Worm (Caenorhabditis elegans) whole organism, L4 larva: Measurements from ENCODE around the gene nxf-2.

ENCODE experiments used
- F10B5.3 ChIP-seq: sonication (generic microtip); optimal IDR thresholded peaks from 2 replicates; lab custom pipeline; 2016; ENCODE audit warnings: mild to moderate bottlenecking, missing genetic modification characterization, missing compliant biosample characterization
- F44E2.7 ChIP-seq: fragments of 200-800 bp; sonication (Bioruptor generic); IDR thresholded peaks from 2 replicates; pipeline ENCODE4 v2.1.2; 2022; ENCODE audit warnings: missing genetic modification characterization, missing compliant biosample characterization
- T26A8.4 ChIP-seq: fragments of 200-800 bp; sonication (Bioruptor generic); IDR thresholded peaks from 2 replicates; pipeline ENCODE4 v1.3.6; 2022; ENCODE audit warnings: missing genetic modification characterization, missing compliant biosample characterization
- Y105C5A.15 ChIP-seq: fragments of 200-800 bp; sonication (Bioruptor generic); IDR thresholded peaks from 2 replicates; pipeline ENCODE4 v1.3.6; 2022; ENCODE audit warnings: missing genetic modification characterization, missing compliant biosample characterization
- Y5F2A.4 ChIP-seq: fragments of 200-800 bp; sonication (Bioruptor generic); optimal IDR thresholded peaks from 2 replicates; lab custom pipeline; 2018; ENCODE audit warnings: mild to moderate bottlenecking, missing genetic modification characterization, missing compliant biosample characterization
- aha-1 ChIP-seq: fragments of 150-350 bp; peaks from one replicate; lab custom pipeline; 2014; ENCODE audit warnings: missing biosample characterization, missing genetic modification characterization
- ama-1 ChIP-seq: fragments of 150-350 bp; optimal IDR thresholded peaks from 2 replicates; lab custom pipeline; 2014; ENCODE audit warnings: inconsistent platforms, mixed read lengths
- arid-1 ChIP-seq: fragments of 200-800 bp; sonication (Bioruptor generic); conservative IDR thresholded peaks from 2 replicates; pipeline ENCODE4 v1.3.6; 2022; ENCODE audit warnings: missing genetic modification reagents, missing genetic modification characterization, missing compliant biosample characterization
- attf-4 ChIP-seq: sonication (generic microtip); optimal IDR thresholded peaks from 3 replicates; lab custom pipeline; 2017; ENCODE audit warnings: missing biosample characterization, missing genetic modification characterization
- ceh-20 ChIP-seq: fragments of 200-800 bp; sonication (Bioruptor generic); IDR thresholded peaks from 2 replicates; pipeline ENCODE4 v1.3.6; 2022; ENCODE audit warnings: missing genetic modification reagents, missing genetic modification characterization, missing compliant biosample characterization
- ceh-62 ChIP-seq: sonication (generic microtip); optimal IDR thresholded peaks from 2 replicates; lab custom pipeline; 2017; ENCODE audit warnings: missing biosample characterization, missing genetic modification characterization
- ceh-82 ChIP-seq: sonication (generic microtip); optimal IDR thresholded peaks from 2 replicates; lab custom pipeline; 2017; ENCODE audit warnings: missing biosample characterization, missing genetic modification characterization
- ctbp-1 ChIP-seq: fragments of 200-800 bp; sonication (Bioruptor generic); IDR thresholded peaks from 2 replicates; pipeline ENCODE4 v1.3.6; 2022; ENCODE audit warnings: missing genetic modification reagents, missing genetic modification characterization, missing compliant biosample characterization
- daf-12 ChIP-seq: fragments of 150-350 bp; optimal IDR thresholded peaks from 2 replicates; lab custom pipeline; 2014; ENCODE audit warnings: missing biosample characterization, missing genetic modification reagents, missing genetic modification characterization
- daf-16 ChIP-seq, 3 experiments: sonication (generic microtip); optimal IDR thresholded peaks; 2 replicates each; lab custom pipeline; 2016 to 2017; ENCODE audit warnings: missing genetic modification characterization in 3 of 3, missing genetic modification reagents in 3 of 3, mild to moderate bottlenecking in 2 of 3, missing compliant biosample characterization in 2 of 3, missing biosample characterization in 1 of 3, moderate library complexity in 1 of 3
- daf-8 ChIP-seq: fragments of 200-800 bp; sonication (Bioruptor generic); IDR thresholded peaks from 2 replicates; pipeline ENCODE4 v1.3.6; 2022; ENCODE audit warnings: missing genetic modification characterization, missing compliant biosample characterization
- dmd-6 ChIP-seq: fragments of 200-800 bp; sonication (Bioruptor generic); IDR thresholded peaks from 2 replicates; pipeline ENCODE4 v1.3.6; 2022; ENCODE audit warnings: missing genetic modification reagents, missing genetic modification characterization, missing compliant biosample characterization
- duxl-1 ChIP-seq: sonication (generic microtip); optimal IDR thresholded peaks from 2 replicates; lab custom pipeline; 2016; ENCODE audit warnings: mild to moderate bottlenecking, missing genetic modification characterization, moderate library complexity, missing compliant biosample characterization; ENCODE audit not compliant: poor library complexity
- dve-1 ChIP-seq: sonication (generic microtip); optimal IDR thresholded peaks from 2 replicates; lab custom pipeline; 2017; ENCODE audit warnings: antibody characterized with exemption, mild to moderate bottlenecking, missing genetic modification characterization, missing compliant biosample characterization; ENCODE audit not compliant: insufficient read depth
- egl-27 ChIP-seq: sonication (generic microtip); optimal IDR thresholded peaks from 3 replicates; lab custom pipeline; 2017; ENCODE audit warnings: missing biosample characterization, missing genetic modification reagents, missing genetic modification characterization
- egl-43 ChIP-seq: fragments of 200-800 bp; sonication (Bioruptor generic); IDR thresholded peaks from 2 replicates; pipeline ENCODE4 v1.3.6; 2022; ENCODE audit warnings: missing genetic modification reagents, missing genetic modification characterization, missing compliant biosample characterization
- hmg-1.1 ChIP-seq: fragments of 200-800 bp; sonication (Bioruptor generic); IDR thresholded peaks from 2 replicates; pipeline ENCODE4 v1.3.6; 2022; ENCODE audit warnings: missing genetic modification reagents, missing genetic modification characterization, missing compliant biosample characterization
- lin-1 ChIP-seq: fragments of 200-800 bp; sonication (Bioruptor generic); IDR thresholded peaks from 2 replicates; pipeline ENCODE4 v1.3.6; 2022; ENCODE audit warnings: missing genetic modification reagents, missing genetic modification characterization, missing compliant biosample characterization
- lin-13 ChIP-seq: fragments of 150-350 bp; optimal IDR thresholded peaks from 2 replicates; lab custom pipeline; 2014; ENCODE audit warnings: missing biosample characterization, missing genetic modification reagents, missing genetic modification characterization
- lin-29 ChIP-seq: fragments of 200-800 bp; sonication (Bioruptor generic); IDR thresholded peaks from 2 replicates; pipeline ENCODE4 v1.3.6; 2022; ENCODE audit warnings: missing genetic modification reagents, missing genetic modification characterization, missing compliant biosample characterization
- lin-38 ChIP-seq: fragments of 200-800 bp; sonication (Bioruptor generic); IDR thresholded peaks from 2 replicates; pipeline ENCODE4 v1.3.6; 2022; ENCODE audit warnings: missing genetic modification reagents, missing genetic modification characterization, missing compliant biosample characterization
- madf-9 ChIP-seq: fragments of 200-800 bp; sonication (Bioruptor generic); conservative IDR thresholded peaks from 2 replicates; pipeline ENCODE4 v1.3.6; 2022; ENCODE audit warnings: missing genetic modification reagents, missing genetic modification characterization, missing compliant biosample characterization
- mep-1 ChIP-seq: fragments of 150-350 bp; sonication (generic microtip); optimal IDR thresholded peaks from 3 replicates; lab custom pipeline; 2014; ENCODE audit warnings: missing biosample characterization, missing genetic modification characterization
- mxl-2 ChIP-seq: fragments of 200-800 bp; sonication (Bioruptor generic); conservative IDR thresholded peaks from 2 replicates; pipeline ENCODE4 v1.3.6; 2022; ENCODE audit warnings: missing genetic modification reagents, missing genetic modification characterization, missing compliant biosample characterization
- nhr-102 ChIP-seq: sonication (generic microtip); optimal IDR thresholded peaks from 2 replicates; lab custom pipeline; 2016; ENCODE audit warnings: mild to moderate bottlenecking, missing genetic modification characterization, moderate library complexity, missing compliant biosample characterization
- nhr-111 ChIP-seq: fragments of 200-800 bp; sonication (Bioruptor generic); optimal IDR thresholded peaks from 2 replicates; lab custom pipeline; 2018; ENCODE audit warnings: mild to moderate bottlenecking, missing genetic modification characterization, missing compliant biosample characterization
- nhr-237 ChIP-seq: sonication (generic microtip); optimal IDR thresholded peaks from 2 replicates; lab custom pipeline; 2017; ENCODE audit warnings: missing biosample characterization, missing genetic modification characterization
- pha-4 ChIP-seq, 2 experiments: fragments of 150-350 bp in 1 of 2; fragments of 200-800 bp in 1 of 2; sonication (Bioruptor generic) in 1 of 2; IDR thresholded peaks in 1 of 2; optimal IDR thresholded peaks in 1 of 2; 2 replicates each; pipeline versions ENCODE4 v1.3.6 to Lab custom; 2014 to 2022; ENCODE audit warnings: missing genetic modification characterization in 2 of 2, missing genetic modification reagents in 2 of 2, missing biosample characterization in 1 of 2, missing compliant biosample characterization in 1 of 2
- php-3 ChIP-seq: fragments of 200-800 bp; sonication (Bioruptor generic); IDR thresholded peaks from 2 replicates; pipeline ENCODE4 v1.3.6; 2022; ENCODE audit warnings: missing genetic modification reagents, missing genetic modification characterization, missing compliant biosample characterization
- pqm-1 ChIP-seq: sonication (generic microtip); optimal IDR thresholded peaks from 2 replicates; lab custom pipeline; 2017; ENCODE audit warnings: missing biosample characterization, missing genetic modification characterization
- saeg-2 ChIP-seq: fragments of 200-800 bp; sonication (Bioruptor generic); IDR thresholded peaks from 2 replicates; pipeline ENCODE4 v1.3.6; 2022; ENCODE audit warnings: missing genetic modification reagents, missing genetic modification characterization, missing compliant biosample characterization
- skn-1 ChIP-seq: fragments of 150-350 bp; optimal IDR thresholded peaks from 2 replicates; lab custom pipeline; 2014; ENCODE audit warnings: missing biosample characterization, missing genetic modification characterization
- spr-3 ChIP-seq: fragments of 200-800 bp; sonication (Bioruptor generic); optimal IDR thresholded peaks from 2 replicates; lab custom pipeline; 2018; ENCODE audit warnings: mild to moderate bottlenecking, missing genetic modification characterization, missing compliant biosample characterization
- zfp-2 ChIP-seq: sonication (generic microtip); optimal IDR thresholded peaks from 2 replicates; lab custom pipeline; 2016; ENCODE audit warnings: mild to moderate bottlenecking, missing genetic modification characterization, missing compliant biosample characterization
- zfp-3 ChIP-seq: fragments of 200-800 bp; sonication (Bioruptor generic); conservative IDR thresholded peaks from 2 replicates; pipeline ENCODE4 v1.3.6; 2022; ENCODE audit warnings: missing genetic modification reagents, missing genetic modification characterization, missing compliant biosample characterization
- zip-11 ChIP-seq: fragments of 200-800 bp; sonication (Bioruptor generic); IDR thresholded peaks from 2 replicates; pipeline ENCODE4 v1.3.6; 2022; ENCODE audit warnings: missing genetic modification characterization, missing compliant biosample characterization
- zip-2 ChIP-seq: fragments of 150-350 bp; optimal IDR thresholded peaks from 2 replicates; lab custom pipeline; 2014; ENCODE audit warnings: missing biosample characterization, missing genetic modification characterization
- ztf-7 ChIP-seq: fragments of 150-350 bp; optimal IDR thresholded peaks from 2 replicates; lab custom pipeline; 2014; ENCODE audit warnings: missing biosample characterization, missing genetic modification characterization

Gene nxf-2

ce11 chrV:14422317-14422716, 4.7 kb upstream of the nxf-2 start, which contains the start of gene pas-1 (continued):
- TF ChIP-seq Y5F2A.4 (GFP tag; lab: Kevin White, UChicago) (no peak), nhr-102 (tag; lab: Kevin White, UChicago) (peak; percentile 29), madf-9 (GFP tag; lab: Robert Waterston, UW) (no peak), lin-38 (GFP tag; lab: Robert Waterston, UW) (peak; percentile 60), aha-1 (tag; lab: Kevin White, UChicago) (peak; percentile 38), T26A8.4 (GFP tag; lab: Robert Waterston, UW) (0 out of 2 replicates have a peak, but pooled peaks have one; percentile 48), Y105C5A.15 (GFP tag; lab: Robert Waterston, UW) (0 out of 2 replicates have a peak, but pooled peaks have one; percentile 12)

ce11 chrV:14421325-14421724, 3.7 kb upstream of the nxf-2 start, which contains the start of gene dhs-22:
Gene dhs-22, minus strand, starts transcription at chrV:14421440.
- no peak for TF ChIP-seq ztf-7 (tag; lab: Kevin White, UChicago)
- TF ChIP-seq lin-38 (GFP tag; lab: Robert Waterston, UW), result 0 out of 2 replicates have a peak, but pooled peaks have one; percentile 44
- TF ChIP-seq lin-13 (GFP tag; lab: Kevin White, UChicago), result no peak
- peak; percentile 24 for TF ChIP-seq pqm-1 (tag; lab: Kevin White, UChicago)
- peak; percentile 36 for TF ChIP-seq mep-1
- TF ChIP-seq daf-16 (GFP tag; optimal IDR thresholded peaks at IDR 0.05; lab: Kevin White, UChicago), result no peak
- peak; percentile 81 for TF ChIP-seq daf-16 (tag; optimal IDR thresholded peaks at IDR 0.05; lab: Kevin White, UChicago)
- TF ChIP-seq duxl-1 (tag; lab: Kevin White, UChicago), result no peak
- peak; percentile 49; the same call in 1 of the 2 replicates for TF ChIP-seq pha-4 (GFP tag; IDR thresholded peaks at IDR 0.05; lab: Robert Waterston, UW)
- TF ChIP-seq pha-4 (tag; optimal IDR thresholded peaks at IDR 0.05; lab: Kevin White, UChicago), result no peak
- no peak for TF ChIP-seq daf-12 (tag; lab: Kevin White, UChicago)

ce11 chrV:14419855-14420254, 2.2 kb upstream of the nxf-2 start:
- no peak for TF ChIP-seq lin-13 (GFP tag; lab: Kevin White, UChicago)
- TF ChIP-seq php-3 (GFP tag; lab: Robert Waterston, UW), result no peak
- TF ChIP-seq nhr-237 (tag; lab: Kevin White, UChicago), result no peak
- TF ChIP-seq lin-38 (GFP tag; lab: Robert Waterston, UW), result peak; percentile 26; the same call in 1 of the 2 replicates
- TF ChIP-seq zfp-3 (GFP tag; lab: Robert Waterston, UW), result no peak
- TF ChIP-seq ama-1 (lab: Kevin White, UChicago), result no peak
- TF ChIP-seq, all 104 proteins: peak for 1

- TF ChIP-seq lin-1 (GFP tag; lab: Robert Waterston, UW), result peak; percentile 62; the same call in 1 of the 2 replicates
- no peak for TF ChIP-seq daf-8
- TF ChIP-seq attf-4 (tag; lab: Kevin White, UChicago), result no peak
- TF ChIP-seq saeg-2, result no peak
- no peak for TF ChIP-seq zfp-2
- TF ChIP-seq spr-3, result no peak
- TF ChIP-seq arid-1 (GFP tag; lab: Robert Waterston, UW), result peak; percentile 58; the same call in 1 of the 2 replicates
- TF ChIP-seq mxl-2 (GFP tag; lab: Robert Waterston, UW), result no peak
- TF ChIP-seq dmd-6 (GFP tag; lab: Robert Waterston, UW), result peak; percentile 81
- TF ChIP-seq ctbp-1 (GFP tag; lab: Robert Waterston, UW), result no peak
- 0 out of 2 replicates have a peak, but pooled peaks have one; percentile 28 for TF ChIP-seq ceh-20
- no peak for TF ChIP-seq F10B5.3
- TF ChIP-seq F44E2.7 (GFP tag; lab: Robert Waterston, UW), result no peak
- TF ChIP-seq nhr-237 (tag; lab: Kevin White, UChicago), result no peak
- TF ChIP-seq nhr-111, result no peak
- no peak for TF ChIP-seq skn-1
- no peak for TF ChIP-seq zip-2 (tag; lab: Kevin White, UChicago)
- TF ChIP-seq egl-43 (GFP tag; lab: Robert Waterston, UW), result no peak
- no peak for TF ChIP-seq zip-11 (GFP tag; lab: Robert Waterston, UW)
- TF ChIP-seq ceh-82 (tag; lab: Kevin White, UChicago), result no peak
- no peak for TF ChIP-seq ceh-62 (tag; lab: Kevin White, UChicago)
- peak; percentile 43; the same call in 1 of the 2 replicates for TF ChIP-seq hmg-1.1 (GFP tag; lab: Robert Waterston, UW)
- no peak for TF ChIP-seq lin-29 (GFP tag; lab: Robert Waterston, UW)
- no peak for TF ChIP-seq egl-27 (tag; lab: Kevin White, UChicago)
- peak; percentile 80 for TF ChIP-seq dve-1
Measured at ce11 chrV:14414964-14415564, 2.6 kb downstream of the nxf-2 start, which contains the start of the genes nxf-1 and C15H11.11. Gene nxf-1, minus strand, starts transcription at chrV:14415014. Gene C15H11.11, plus strand, starts transcription at chrV:14415499.
